Fruit fly (Drosophila melanogaster) whole organism, embryonic: Measurements from ENCODE around the gene CG13850.

ENCODE experiments used
- Atf-2 ChIP-seq: fragments of 200-800 bp; sonication (Bioruptor generic); optimal IDR thresholded peaks from 2 replicates; lab custom pipeline; 2016; ENCODE audit warnings: missing biosample characterization, missing genetic modification characterization
- CG10462 ChIP-seq: fragments of 200-800 bp; sonication (Bioruptor generic); optimal IDR thresholded peaks from 2 replicates; lab custom pipeline; 2016; ENCODE audit warnings: missing biosample characterization, missing genetic modification characterization
- CG11456 ChIP-seq: fragments of 200-800 bp; sonication (Bioruptor generic); IDR thresholded peaks from 3 replicates; pipeline ENCODE4 v1.3.6; 2022; ENCODE audit warnings: missing biosample characterization, missing genetic modification characterization
- CG11504 ChIP-seq: fragments of 200-800 bp; sonication (Bioruptor generic); optimal IDR thresholded peaks from 3 replicates; lab custom pipeline; 2019; ENCODE audit warnings: missing biosample characterization, mild to moderate bottlenecking, missing genetic modification characterization, moderate library complexity
- CG12071 ChIP-seq: fragments of 200-800 bp; sonication (Bioruptor generic); optimal IDR thresholded peaks from 3 replicates; lab custom pipeline; 2018; ENCODE audit warnings: missing biosample characterization, mild to moderate bottlenecking, missing genetic modification characterization
- CG1233 ChIP-seq: fragments of 200-800 bp; sonication (Bioruptor generic); optimal IDR thresholded peaks from 4 replicates; lab custom pipeline; 2018; ENCODE audit warnings: missing biosample characterization, mild to moderate bottlenecking, missing genetic modification characterization
- CG13424 ChIP-seq: fragments of 200-800 bp; sonication (Bioruptor generic); optimal IDR thresholded peaks from 2 replicates; lab custom pipeline; 2019; ENCODE audit warnings: missing biosample characterization, mild to moderate bottlenecking, missing genetic modification characterization, moderate library complexity
- CG13624 ChIP-seq: fragments of 200-800 bp; sonication (Bioruptor generic); optimal IDR thresholded peaks from 2 replicates; lab custom pipeline; 2016; ENCODE audit warnings: missing biosample characterization, missing genetic modification characterization
- CG14860 ChIP-seq: fragments of 200-800 bp; sonication (Bioruptor generic); IDR thresholded peaks from 3 replicates; pipeline ENCODE4 v1.3.6; 2022; ENCODE audit warnings: missing biosample characterization, missing genetic modification characterization; ENCODE audit not compliant: partially characterized antibody
- CG17328 ChIP-seq: fragments of 200-800 bp; sonication (Bioruptor generic); IDR thresholded peaks from 2 replicates; pipeline ENCODE4 v1.3.6; 2022; ENCODE audit warnings: missing biosample characterization, missing genetic modification characterization
- CG18011 ChIP-seq: fragments of 200-800 bp; sonication (Bioruptor generic); optimal IDR thresholded peaks from 2 replicates; lab custom pipeline; 2017; ENCODE audit warnings: missing biosample characterization, missing genetic modification characterization, mild to moderate bottlenecking, moderate library complexity, missing genotype
- CG2129 ChIP-seq: fragments of 200-800 bp; sonication (Bioruptor generic); IDR thresholded peaks from 2 replicates; pipeline ENCODE4 v1.3.6; 2022; ENCODE audit warnings: missing biosample characterization, missing genetic modification characterization; ENCODE audit not compliant: partially characterized antibody
- CG2889 ChIP-seq: fragments of 200-800 bp; sonication (Bioruptor generic); IDR thresholded peaks from 3 replicates; pipeline ENCODE4 v1.3.6; 2022; ENCODE audit warnings: missing biosample characterization, missing genetic modification characterization
- CG32772 ChIP-seq: fragments of 200-800 bp; sonication (Bioruptor generic); IDR thresholded peaks from 2 replicates; pipeline ENCODE4 v1.3.6; 2022; ENCODE audit warnings: missing biosample characterization, missing genetic modification characterization
- CG3407 ChIP-seq: fragments of 200-800 bp; sonication (Bioruptor generic); optimal IDR thresholded peaks from 2 replicates; lab custom pipeline; 2018; ENCODE audit warnings: missing biosample characterization, mild to moderate bottlenecking, missing genetic modification characterization
- CG3726 ChIP-seq: fragments of 200-800 bp; sonication (Bioruptor generic); IDR thresholded peaks from 3 replicates; pipeline ENCODE4, ENCODE4 v1.3.6; 2022; ENCODE audit warnings: missing biosample characterization, missing genetic modification characterization
- CG4328 ChIP-seq: fragments of 200-800 bp; sonication (Bioruptor generic); optimal IDR thresholded peaks from 3 replicates; lab custom pipeline; 2017; ENCODE audit warnings: missing biosample characterization, missing genetic modification reagents, missing genetic modification characterization
- CG4707 ChIP-seq: fragments of 200-800 bp; sonication (Bioruptor generic); optimal IDR thresholded peaks from 2 replicates; lab custom pipeline; 2018; ENCODE audit warnings: missing biosample characterization, mild to moderate bottlenecking, missing genetic modification characterization, moderate library complexity
- CG5245 ChIP-seq: fragments of 200-800 bp; sonication (Bioruptor generic); optimal IDR thresholded peaks from 3 replicates; lab custom pipeline; 2016; ENCODE audit warnings: missing biosample characterization, missing genetic modification characterization
- CG6272 ChIP-seq: fragments of 200-800 bp; sonication (Bioruptor generic); IDR thresholded peaks from 2 replicates; pipeline ENCODE4 v1.3.6; 2022; ENCODE audit warnings: missing biosample characterization, missing genetic modification characterization
- CG7556 ChIP-seq: fragments of 200-800 bp; sonication (Bioruptor generic); optimal IDR thresholded peaks from 2 replicates; lab custom pipeline; 2017; ENCODE audit warnings: missing biosample characterization, mild to moderate bottlenecking, missing genetic modification characterization
- CG7839 ChIP-seq: fragments of 200-800 bp; sonication (Bioruptor generic); optimal IDR thresholded peaks from 3 replicates; lab custom pipeline; 2018; ENCODE audit warnings: missing biosample characterization, mild to moderate bottlenecking, missing genetic modification characterization, moderate library complexity
- CG8359 ChIP-seq: fragments of 200-800 bp; sonication (Bioruptor generic); optimal IDR thresholded peaks from 2 replicates; lab custom pipeline; 2017; ENCODE audit warnings: missing biosample characterization, mild to moderate bottlenecking, missing genetic modification characterization, borderline replicate concordance
- CG9727 ChIP-seq: fragments of 200-800 bp; sonication (Bioruptor generic); optimal IDR thresholded peaks from 3 replicates; lab custom pipeline; 2017; ENCODE audit warnings: missing biosample characterization, mild to moderate bottlenecking, missing genetic modification characterization
- D19B ChIP-seq: fragments of 200-800 bp; sonication (Bioruptor generic); optimal IDR thresholded peaks from 2 replicates; lab custom pipeline; 2017; ENCODE audit warnings: missing biosample characterization, mild to moderate bottlenecking, missing genetic modification characterization
- Dad ChIP-seq: fragments of 200-800 bp; sonication (Bioruptor generic); optimal IDR thresholded peaks from 3 replicates; lab custom pipeline; 2016; ENCODE audit warnings: missing biosample characterization, missing genetic modification characterization
- Elba2 ChIP-seq: fragments of 200-800 bp; sonication (Bioruptor generic); optimal IDR thresholded peaks from 3 replicates; lab custom pipeline; 2016; ENCODE audit warnings: missing biosample characterization, missing genetic modification characterization
- Ets65A ChIP-seq: fragments of 200-800 bp; sonication (Bioruptor generic); peaks from one replicate; lab custom pipeline; 2016; ENCODE audit warnings: missing biosample characterization, missing genetic modification characterization
- MTF-1 ChIP-seq: fragments of 200-800 bp; sonication (Bioruptor generic); optimal IDR thresholded peaks from 2 replicates; lab custom pipeline; 2018; ENCODE audit warnings: missing biosample characterization, mild to moderate bottlenecking, missing genetic modification characterization, borderline replicate concordance
- NK7.1 ChIP-seq: fragments of 200-800 bp; sonication (Bioruptor generic); optimal IDR thresholded peaks from 3 replicates; lab custom pipeline; 2016; ENCODE audit warnings: missing biosample characterization, missing genetic modification characterization
- Nf-YB ChIP-seq: fragments of 200-800 bp; sonication (Bioruptor generic); optimal IDR thresholded peaks from 3 replicates; lab custom pipeline; 2019; ENCODE audit warnings: missing biosample characterization, mild to moderate bottlenecking, missing genetic modification characterization, moderate library complexity
- Ptx1 ChIP-seq: fragments of 200-800 bp; sonication (Bioruptor generic); IDR thresholded peaks from 2 replicates; pipeline ENCODE4 v1.3.6; 2022; ENCODE audit warnings: missing biosample characterization, missing genetic modification characterization
- Six4 ChIP-seq: fragments of 200-800 bp; sonication (Bioruptor generic); optimal IDR thresholded peaks from 2 replicates; lab custom pipeline; 2016; ENCODE audit warnings: missing biosample characterization, missing genetic modification characterization
- Xbp1 ChIP-seq: fragments of 200-800 bp; sonication (Bioruptor generic); optimal IDR thresholded peaks from 3 replicates; lab custom pipeline; 2016; ENCODE audit warnings: missing biosample characterization, mild to moderate bottlenecking, missing genetic modification characterization
- ab ChIP-seq: fragments of 200-800 bp; sonication (Bioruptor generic); optimal IDR thresholded peaks from 2 replicates; lab custom pipeline; 2016; ENCODE audit warnings: missing biosample characterization, missing genetic modification characterization
- ap ChIP-seq: fragments of 200-800 bp; sonication (Bioruptor generic); IDR thresholded peaks from 2 replicates; pipeline ENCODE4 v1.3.6; 2022; ENCODE audit warnings: missing biosample characterization, missing genetic modification characterization
- bsh ChIP-seq, 2 experiments: fragments of 200-800 bp; sonication (Bioruptor generic); optimal IDR thresholded peaks; 2 replicates each; lab custom pipeline; 2017 to 2018; ENCODE audit warnings: mild to moderate bottlenecking in 2 of 2, missing biosample characterization in 2 of 2, missing genetic modification characterization in 2 of 2, moderate library complexity in 1 of 2
- chn ChIP-seq: fragments of 200-800 bp; sonication (Bioruptor generic); optimal IDR thresholded peaks from 2 replicates; lab custom pipeline; 2016; ENCODE audit warnings: missing biosample characterization, missing genetic modification characterization
- crc ChIP-seq: fragments of 200-800 bp; sonication (Bioruptor generic); optimal IDR thresholded peaks from 2 replicates; lab custom pipeline; 2016; ENCODE audit warnings: missing biosample characterization, missing genetic modification characterization
- dmrt99B ChIP-seq: fragments of 200-800 bp; sonication (Bioruptor generic); optimal IDR thresholded peaks from 2 replicates; lab custom pipeline; 2018; ENCODE audit warnings: missing biosample characterization, mild to moderate bottlenecking, missing genetic modification characterization, moderate library complexity
- en ChIP-seq: fragments of 200-800 bp; sonication (Bioruptor generic); optimal IDR thresholded peaks from 2 replicates; lab custom pipeline; 2016; ENCODE audit warnings: missing biosample characterization, missing genetic modification characterization
- gsb-n ChIP-seq: fragments of 200-800 bp; sonication (Bioruptor generic); optimal IDR thresholded peaks from 3 replicates; lab custom pipeline; 2018; ENCODE audit warnings: missing biosample characterization, mild to moderate bottlenecking, missing genetic modification characterization
- ham ChIP-seq: fragments of 200-800 bp; sonication (Bioruptor generic); IDR thresholded peaks from 2 replicates; pipeline ENCODE4 v1.3.6; 2022; ENCODE audit warnings: missing biosample characterization, missing genetic modification characterization
- ind ChIP-seq: fragments of 200-800 bp; sonication (Bioruptor generic); optimal IDR thresholded peaks from 3 replicates; lab custom pipeline; 2016; ENCODE audit warnings: missing biosample characterization, missing genetic modification characterization
- nmo ChIP-seq: fragments of 200-800 bp; sonication (Bioruptor generic); optimal IDR thresholded peaks from 2 replicates; lab custom pipeline; 2018; ENCODE audit warnings: missing biosample characterization, mild to moderate bottlenecking, missing genetic modification characterization, moderate library complexity
- phol ChIP-seq: fragments of 200-800 bp; sonication (Bioruptor generic); optimal IDR thresholded peaks from 3 replicates; lab custom pipeline; 2018; ENCODE audit warnings: missing biosample characterization, mild to moderate bottlenecking, missing genetic modification characterization, moderate library complexity
- sob ChIP-seq: fragments of 200-800 bp; sonication (Bioruptor generic); IDR thresholded peaks from 2 replicates; pipeline ENCODE4 v1.3.6; 2022; ENCODE audit warnings: missing biosample characterization, missing genetic modification characterization
- sqz ChIP-seq: fragments of 200-800 bp; sonication (Bioruptor generic); optimal IDR thresholded peaks from 3 replicates; lab custom pipeline; 2018; ENCODE audit warnings: missing biosample characterization, mild to moderate bottlenecking, missing genetic modification characterization
- tap ChIP-seq: fragments of 200-800 bp; optimal IDR thresholded peaks from 3 replicates; lab custom pipeline; 2019; ENCODE audit warnings: missing biosample characterization, mild to moderate bottlenecking, missing genetic modification characterization, moderate library complexity
- tgo ChIP-seq: fragments of 200-800 bp; sonication (Bioruptor generic); IDR thresholded peaks from 3 replicates; pipeline ENCODE4 v1.3.6; 2022; ENCODE audit warnings: missing biosample characterization, missing genetic modification characterization
- ttk ChIP-seq: fragments of 200-800 bp; sonication (Bioruptor generic); IDR thresholded peaks from 2 replicates; pipeline ENCODE4 v2.1.2; 2022; ENCODE audit warnings: missing biosample characterization, missing genetic modification characterization

CG13850 gene

DNA sequence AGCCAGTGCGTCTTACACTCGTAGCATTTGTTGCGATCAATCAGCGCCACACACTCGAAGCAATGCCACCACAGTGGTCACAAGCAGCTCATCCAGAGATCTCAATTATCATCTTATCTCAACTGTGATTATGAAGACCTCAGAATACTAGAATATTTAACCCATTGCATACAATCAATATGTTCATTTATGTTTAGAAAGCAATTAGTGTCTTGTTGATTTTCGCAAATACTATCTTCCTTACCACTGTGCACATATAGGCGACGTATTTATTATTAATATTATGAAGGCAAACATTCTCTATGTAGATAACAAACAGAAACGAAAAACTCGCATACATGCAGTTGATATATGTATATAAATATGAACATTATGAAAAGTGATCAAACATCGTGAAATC is 51.9 kb downstream of the CG13850 start (continued):
- TF ChIP-seq CG2889 (GFP tag; lab: Robert Waterston, UW) (peak; percentile 49; the same call in 1 of the 3 replicates), D19B (GFP tag; lab: Kevin White, UChicago) (no peak), CG32772 (GFP tag; lab: Robert Waterston, UW) (no peak), CG3407 (peak; percentile 83), chn (GFP tag; lab: Kevin White, UChicago) (peak; percentile 53), Atf-2 (GFP tag; lab: Kevin White, UChicago) (peak; percentile 61), Elba2 (no peak), CG7839 (tag; lab: Kevin White, UChicago) (peak; percentile 54), Ptx1 (GFP tag; lab: Robert Waterston, UW) (peak; percentile 77), Six4 (GFP tag; lab: Kevin White, UChicago) (peak; percentile 59), CG6272 (GFP tag; lab: Robert Waterston, UW) (peak; percentile 55), crc (GFP tag; lab: Kevin White, UChicago) (no peak), Nf-YB (GFP tag; lab: Kevin White, UChicago) (peak; percentile 59), CG9727 (peak; percentile 81), CG5245 (GFP tag; lab: Kevin White, UChicago) (peak; percentile 80), CG18011 (GFP tag; lab: Kevin White, UChicago) (no peak), sob (GFP tag; lab: Robert Waterston, UW) (peak; percentile 64), sqz (GFP tag; lab: Kevin White, UChicago) (peak; percentile 36), bsh (GFP tag; optimal IDR thresholded peaks at IDR 0.05; lab: Kevin White, UChicago) (peak; percentile 46 to 94), tgo (GFP tag; lab: Robert Waterston, UW) (peak; percentile 75), CG1233 (peak; percentile 83), gsb-n (tag; lab: Kevin White, UChicago) (peak; percentile 74), ab (GFP tag; lab: Kevin White, UChicago) (no peak), CG10462 (GFP tag; lab: Kevin White, UChicago) (peak; percentile 66), CG12071 (GFP tag; lab: Kevin White, UChicago) (peak; percentile 57), CG3726 (0 out of 3 replicates have a peak, but pooled peaks have one; percentile 50), Ets65A (GFP tag; lab: Kevin White, UChicago) (no peak), tap (peak; percentile 73), CG4328 (peak; percentile 58), ham (no peak), CG13624 (GFP tag; lab: Kevin White, UChicago) (peak; percentile 27), ind (peak; percentile 47), CG11504 (tag; lab: Kevin White, UChicago) (peak; percentile 75), phol (tag; lab: Kevin White, UChicago) (peak; percentile 67), CG14860 (GFP tag; lab: Robert Waterston, UW) (no peak), Xbp1 (GFP tag; lab: Kevin White, UChicago) (peak; percentile 61), CG2129 (GFP tag; lab: Robert Waterston, UW) (no peak), CG4707 (peak; percentile 67), nmo (GFP tag; lab: Kevin White, UChicago) (peak; percentile 55), CG8359 (peak; percentile 61), dmrt99B (tag; lab: Kevin White, UChicago) (peak; percentile 62), en (GFP tag; lab: Kevin White, UChicago) (no peak), MTF-1 (GFP tag; lab: Kevin White, UChicago) (peak; percentile 44), NK7.1 (GFP tag; lab: Kevin White, UChicago) (no peak), CG7556 (peak; percentile 67), CG13424 (tag; lab: Kevin White, UChicago) (peak; percentile 72), CG11456 (0 out of 3 replicates have a peak, but pooled peaks have one; percentile 35), CG17328 (GFP tag; lab: Robert Waterston, UW) (peak; percentile 79), ttk (GFP tag; lab: Robert Waterston, UW) (peak; percentile 72), Dad (GFP tag; lab: Kevin White, UChicago) (peak; percentile 29), ap (GFP tag; lab: Robert Waterston, UW) (0 out of 2 replicates have a peak, but pooled peaks have one; percentile 21)
